Fruit fly (Drosophila melanogaster) whole organism, prepupa: ENCODE measurements around the gene CG32264.

Experiments
- CG10631 ChIP-seq: fragments of 200-800 bp; sonication (Bioruptor generic); optimal IDR thresholded peaks from 2 replicates; lab custom pipeline; 2016; ENCODE audit warnings: missing biosample characterization, missing genetic modification characterization
- CG11902 ChIP-seq: fragments of 200-800 bp; sonication (Bioruptor generic); optimal IDR thresholded peaks from 3 replicates; lab custom pipeline; 2016; ENCODE audit warnings: missing biosample characterization, missing genetic modification characterization
- CG1621 ChIP-seq: fragments of 200-800 bp; sonication (Bioruptor generic); optimal IDR thresholded peaks from 3 replicates; lab custom pipeline; 2018; ENCODE audit warnings: missing biosample characterization, mild to moderate bottlenecking, missing genetic modification characterization
- CG6854 ChIP-seq: fragments of 200-800 bp; sonication (Bioruptor generic); optimal IDR thresholded peaks from 2 replicates; lab custom pipeline; 2017; ENCODE audit warnings: missing biosample characterization, mild to moderate bottlenecking, missing genetic modification characterization
- Hr38 ChIP-seq: sonication (Bioruptor generic); optimal IDR thresholded peaks from 2 replicates; lab custom pipeline; 2016; ENCODE audit warnings: missing biosample characterization, missing genetic modification characterization
- Lpt ChIP-seq: fragments of 200-800 bp; sonication (Bioruptor generic); optimal IDR thresholded peaks from 3 replicates; lab custom pipeline; 2016; ENCODE audit warnings: missing biosample characterization, missing genetic modification characterization
- OdsH ChIP-seq: fragments of 200-800 bp; sonication (Bioruptor generic); optimal IDR thresholded peaks from 3 replicates; lab custom pipeline; 2016; ENCODE audit warnings: missing biosample characterization, missing genetic modification characterization
- dac ChIP-seq: fragments of 200-800 bp; sonication (Bioruptor generic); optimal IDR thresholded peaks from 2 replicates; lab custom pipeline; 2017; ENCODE audit warnings: missing biosample characterization, mild to moderate bottlenecking, missing genetic modification characterization
- fd59A ChIP-seq: fragments of 200-800 bp; sonication (Bioruptor generic); optimal IDR thresholded peaks from 2 replicates; lab custom pipeline; 2017; ENCODE audit warnings: missing biosample characterization, mild to moderate bottlenecking, missing genetic modification characterization, missing genetic modification reagents
- fd85E ChIP-seq: fragments of 200-800 bp; sonication (Bioruptor generic); optimal IDR thresholded peaks from 3 replicates; lab custom pipeline; 2016; ENCODE audit warnings: missing biosample characterization, missing genetic modification characterization
- fkh ChIP-seq: fragments of 200-800 bp; sonication (Bioruptor generic); optimal IDR thresholded peaks from 3 replicates; lab custom pipeline; 2017; ENCODE audit warnings: missing biosample characterization, mild to moderate bottlenecking, missing genetic modification characterization, moderate library complexity
- pdm3 ChIP-seq: fragments of 200-800 bp; sonication (Bioruptor generic); optimal IDR thresholded peaks from 3 replicates; lab custom pipeline; 2016; ENCODE audit warnings: missing biosample characterization, missing genetic modification characterization

dm6 chr3L:3847810-3848326, 41.6 kb upstream of the CG32264 start:
- TF ChIP-seq CG10631, result no peak
- TF ChIP-seq CG11902 (GFP tag; lab: Kevin White, UChicago), result no peak
- TF ChIP-seq CG1621 (tag; lab: Kevin White, UChicago), result no peak
- TF ChIP-seq CG6854 (GFP tag; lab: Kevin White, UChicago), result no peak
- TF ChIP-seq pdm3 (GFP tag; lab: Kevin White, UChicago), result no peak
- TF ChIP-seq Lpt, result no peak
- TF ChIP-seq fd59A (GFP tag; lab: Kevin White, UChicago), result no peak
- TF ChIP-seq Hr38 (GFP tag; lab: Kevin White, UChicago), result no peak
- no peak for TF ChIP-seq OdsH
- TF ChIP-seq fkh, result no peak
- TF ChIP-seq dac (GFP tag; lab: Kevin White, UChicago), result no peak
- TF ChIP-seq fd85E (GFP tag; lab: Kevin White, UChicago), result no peak
